Worm (Caenorhabditis elegans) whole organism, young adult: Measurements from ENCODE around the gene C35C5.9.

Experiments used
- B0336.3 ChIP-seq: fragments of 200-800 bp; sonication (Bioruptor generic); IDR thresholded peaks from 2 replicates; pipeline ENCODE4 v1.3.6; 2022; ENCODE audit warnings: missing genetic modification characterization, missing compliant biosample characterization
- D2030.7 ChIP-seq: fragments of 200-800 bp; sonication (Bioruptor generic); IDR thresholded peaks from 2 replicates; pipeline ENCODE4 v1.3.6; 2022; ENCODE audit warnings: missing genetic modification reagents, missing genetic modification characterization, missing compliant biosample characterization
- F10E7.11 ChIP-seq: sonication (generic microtip); optimal IDR thresholded peaks from 2 replicates; lab custom pipeline; 2017; ENCODE audit warnings: mild to moderate bottlenecking, missing genetic modification characterization, moderate library complexity, missing compliant biosample characterization
- F39B2.1 ChIP-seq: fragments of 200-800 bp; sonication (Bioruptor generic); IDR thresholded peaks from 2 replicates; pipeline ENCODE4 v1.3.6; 2022; ENCODE audit warnings: missing genetic modification reagents, missing genetic modification characterization, missing compliant biosample characterization
- F49E8.2 ChIP-seq: sonication (generic microtip); optimal IDR thresholded peaks from 3 replicates; lab custom pipeline; 2017; ENCODE audit warnings: missing genetic modification characterization, mild to moderate bottlenecking, missing compliant biosample characterization, antibody characterized with exemption, moderate library complexity; ENCODE audit not compliant: insufficient read depth
- F52B5.7 ChIP-seq: sonication (generic microtip); optimal IDR thresholded peaks from 2 replicates; lab custom pipeline; 2016; ENCODE audit warnings: mild to moderate bottlenecking, missing genetic modification characterization, missing compliant biosample characterization
- Y53F4B.3 ChIP-seq: fragments of 200-800 bp; sonication (Bioruptor generic); IDR thresholded peaks from 2 replicates; pipeline ENCODE4 v1.3.6; 2022; ENCODE audit warnings: missing genetic modification reagents, missing genetic modification characterization, missing compliant biosample characterization
- Y79H2A.3 ChIP-seq: fragments of 200-800 bp; sonication (Bioruptor generic); conservative IDR thresholded peaks from 2 replicates; pipeline ENCODE4 v1.3.6; 2022; ENCODE audit warnings: missing genetic modification reagents, missing genetic modification characterization, missing compliant biosample characterization
- ZK185.1 ChIP-seq: sonication (generic microtip); optimal IDR thresholded peaks from 2 replicates; lab custom pipeline; 2016; ENCODE audit warnings: mild to moderate bottlenecking, missing genetic modification characterization, missing compliant biosample characterization; ENCODE audit not compliant: poor library complexity, severe bottlenecking
- aptf-2 ChIP-seq: fragments of 200-800 bp; sonication (Bioruptor generic); conservative IDR thresholded peaks from 2 replicates; pipeline ENCODE4 v1.3.6; 2022; ENCODE audit warnings: missing genetic modification reagents, missing genetic modification characterization, missing compliant biosample characterization
- attf-6 ChIP-seq: fragments of 200-800 bp; sonication (Bioruptor generic); IDR thresholded peaks from 2 replicates; pipeline ENCODE4 v1.3.6; 2022; ENCODE audit warnings: missing genetic modification reagents, missing genetic modification characterization, missing compliant biosample characterization
- ceh-27 ChIP-seq: fragments of 200-800 bp; sonication (Bioruptor generic); optimal IDR thresholded peaks from 2 replicates; lab custom pipeline; 2018; ENCODE audit warnings: mild to moderate bottlenecking, missing genetic modification characterization, moderate library complexity, missing compliant biosample characterization
- ceh-79 ChIP-seq: sonication (generic microtip); optimal IDR thresholded peaks from 2 replicates; lab custom pipeline; 2017; ENCODE audit warnings: mild to moderate bottlenecking, missing genetic modification characterization, missing compliant biosample characterization
- chd-7 ChIP-seq: sonication (generic microtip); optimal IDR thresholded peaks from 2 replicates; lab custom pipeline; 2016; ENCODE audit warnings: mild to moderate bottlenecking, missing genetic modification characterization, moderate library complexity, missing compliant biosample characterization
- die-1 ChIP-seq: sonication (generic microtip); optimal IDR thresholded peaks from 2 replicates; lab custom pipeline; 2016; ENCODE audit warnings: missing genotype, mild to moderate bottlenecking, missing genetic modification characterization, missing compliant biosample characterization
- dpl-1 ChIP-seq: fragments of 150-350 bp; optimal IDR thresholded peaks from 2 replicates; lab custom pipeline; 2014; ENCODE audit warnings: missing biosample characterization, missing genetic modification reagents, missing genetic modification characterization
- egl-18 ChIP-seq: fragments of 200-800 bp; sonication (Bioruptor generic); IDR thresholded peaks from 2 replicates; pipeline ENCODE4 v1.3.6; 2022; ENCODE audit warnings: missing genetic modification reagents, missing genetic modification characterization, missing compliant biosample characterization
- egl-44 ChIP-seq: fragments of 200-800 bp; sonication (Bioruptor generic); IDR thresholded peaks from 2 replicates; pipeline ENCODE4 v1.3.6; 2022; ENCODE audit warnings: missing genetic modification reagents, missing genetic modification characterization, missing compliant biosample characterization
- ekl-4 ChIP-seq: fragments of 200-800 bp; sonication (Bioruptor generic); IDR thresholded peaks from 2 replicates; pipeline ENCODE4 v1.3.6; 2022; ENCODE audit warnings: missing genetic modification reagents, missing genetic modification characterization, missing compliant biosample characterization
- let-526 ChIP-seq: fragments of 200-800 bp; sonication (Bioruptor generic); IDR thresholded peaks from 2 replicates; pipeline ENCODE4 v1.3.6; 2022; ENCODE audit warnings: missing genetic modification reagents, missing genetic modification characterization, missing compliant biosample characterization
- lin-40 ChIP-seq: sonication (generic microtip); optimal IDR thresholded peaks from 2 replicates; lab custom pipeline; 2016; ENCODE audit warnings: missing genetic modification characterization, mild to moderate bottlenecking, missing compliant biosample characterization, missing genotype, missing genetic modification reagents
- lin-54 ChIP-seq: fragments of 200-800 bp; sonication (Bioruptor generic); optimal IDR thresholded peaks from 2 replicates; lab custom pipeline; 2018; ENCODE audit warnings: mild to moderate bottlenecking, missing genetic modification characterization, missing compliant biosample characterization
- lsy-27 ChIP-seq: sonication (generic microtip); optimal IDR thresholded peaks from 2 replicates; lab custom pipeline; 2017; ENCODE audit warnings: missing genetic modification characterization, mild to moderate bottlenecking, missing compliant biosample characterization, antibody characterized with exemption, missing genotype, borderline replicate concordance; ENCODE audit not compliant: insufficient read depth
- madf-8 ChIP-seq: fragments of 200-800 bp; sonication (Bioruptor generic); conservative IDR thresholded peaks from 2 replicates; pipeline ENCODE4 v1.3.6; 2022; ENCODE audit warnings: missing genetic modification reagents, missing genetic modification characterization, missing compliant biosample characterization
- mxl-1 ChIP-seq: sonication (generic microtip); optimal IDR thresholded peaks from 2 replicates; lab custom pipeline; 2016; ENCODE audit warnings: missing genetic modification characterization, missing compliant biosample characterization
- nhr-80 ChIP-seq: sonication (generic microtip); optimal IDR thresholded peaks from 2 replicates; lab custom pipeline; 2016; ENCODE audit warnings: missing genetic modification characterization, missing compliant biosample characterization
- nhr-90 ChIP-seq: sonication (generic microtip); optimal IDR thresholded peaks from 2 replicates; lab custom pipeline; 2016; ENCODE audit warnings: missing genotype, mild to moderate bottlenecking, missing genetic modification characterization, missing compliant biosample characterization
- pha-4 ChIP-seq: fragments of 150-350 bp; sonication (generic microtip); optimal IDR thresholded peaks from 2 replicates; lab custom pipeline; 2014; ENCODE audit warnings: missing biosample characterization, missing genetic modification reagents, missing genetic modification characterization
- sea-2 ChIP-seq: fragments of 200-800 bp; sonication (Bioruptor generic); IDR thresholded peaks from 2 replicates; pipeline ENCODE4 v1.3.6; 2022; ENCODE audit warnings: missing genetic modification characterization, missing compliant biosample characterization
- tbp1 ChIP-seq: fragments of 200-800 bp; sonication (Bioruptor generic); optimal IDR thresholded peaks from 2 replicates; lab custom pipeline; 2018; ENCODE audit warnings: mild to moderate bottlenecking, missing genetic modification characterization, missing compliant biosample characterization
- tlf-1 ChIP-seq: fragments of 200-800 bp; sonication (Bioruptor generic); optimal IDR thresholded peaks from 2 replicates; lab custom pipeline; 2018; ENCODE audit warnings: mild to moderate bottlenecking, missing genetic modification characterization, missing compliant biosample characterization
- zim-3 ChIP-seq: sonication (generic microtip); optimal IDR thresholded peaks from 2 replicates; lab custom pipeline; 2017; ENCODE audit warnings: mild to moderate bottlenecking, missing genetic modification characterization, moderate library complexity, missing compliant biosample characterization

Gene C35C5.9

DNA sequence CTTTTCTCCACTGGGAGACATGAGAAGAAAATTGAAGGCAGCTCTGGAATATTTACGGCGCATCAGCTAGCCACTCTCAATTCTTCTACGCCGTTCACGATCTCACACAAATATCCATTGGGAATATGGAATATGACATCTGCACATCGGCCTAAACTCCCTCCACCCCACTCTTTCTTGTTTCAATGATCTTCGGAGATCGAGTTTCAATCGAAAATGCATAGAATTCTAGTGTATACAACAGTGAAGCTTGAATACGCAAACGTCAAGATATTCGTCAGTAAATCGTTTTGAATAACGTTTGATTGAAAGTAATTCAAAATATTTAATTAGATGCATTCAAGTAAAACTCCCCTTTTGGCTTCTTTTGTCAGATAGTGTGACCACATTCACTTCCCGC lies 15.4 kb downstream of the C35C5.9 start:
- no peak for TF ChIP-seq lin-54
- TF ChIP-seq zim-3 (tag; lab: Kevin White, UChicago), result no peak
- TF ChIP-seq F10E7.11 (tag; lab: Kevin White, UChicago), result no peak
- no peak for TF ChIP-seq madf-8
- TF ChIP-seq ekl-4, result no peak
- no peak for TF ChIP-seq ZK185.1 (tag; lab: Kevin White, UChicago)
- TF ChIP-seq sea-2 (GFP tag; lab: Robert Waterston, UW), result no peak
- no peak for TF ChIP-seq F49E8.2 (tag; lab: Kevin White, UChicago)

DNA sequence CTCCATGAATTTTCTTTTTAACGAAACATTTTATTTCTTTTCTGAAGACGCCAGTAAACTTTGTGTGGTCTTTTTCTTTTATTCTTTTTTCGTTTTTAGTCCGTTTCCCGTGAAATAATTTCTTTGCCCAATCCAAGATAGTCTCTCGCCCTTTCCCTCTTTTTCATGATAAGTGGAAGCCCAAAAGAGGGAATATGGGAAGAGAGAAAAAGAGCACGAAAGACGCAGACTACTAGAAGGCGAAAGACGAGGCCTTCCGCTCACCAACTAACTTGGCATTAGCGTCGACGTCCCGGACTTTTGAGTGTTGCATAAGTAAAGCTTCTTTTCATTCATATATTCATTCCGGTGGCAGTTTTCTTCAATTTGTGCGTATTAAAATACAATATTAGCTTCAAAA lies 16.5 kb downstream of the C35C5.9 start:
- no peak for TF ChIP-seq pha-4 (tag; lab: Kevin White, UChicago)
- no peak for TF ChIP-seq dpl-1 (GFP tag; lab: Kevin White, UChicago)
- TF ChIP-seq egl-44 (GFP tag; lab: Robert Waterston, UW), result no peak

ce11 chrX:11554522-11554921 lies 18.2 kb downstream of the C35C5.9 start:
- TF ChIP-seq F10E7.11 (tag; lab: Kevin White, UChicago) (no peak), nhr-80 (tag; lab: Kevin White, UChicago) (peak; percentile 42), F39B2.1 (GFP tag; lab: Robert Waterston, UW) (no peak)

- TF ChIP-seq pha-4 (tag; lab: Kevin White, UChicago), result no peak
- no peak for TF ChIP-seq lin-40
- TF ChIP-seq die-1 (tag; lab: Kevin White, UChicago), result no peak
- TF ChIP-seq tbp1, result no peak
- no peak for TF ChIP-seq egl-18 (GFP tag; lab: Robert Waterston, UW)
- no peak for TF ChIP-seq B0336.3 (GFP tag; lab: Robert Waterston, UW)
- TF ChIP-seq tlf-1 (GFP tag; lab: Kevin White, UChicago), result no peak
- TF ChIP-seq ekl-4, result no peak
- no peak for TF ChIP-seq D2030.7
- no peak for TF ChIP-seq attf-6 (GFP tag; lab: Robert Waterston, UW)
- TF ChIP-seq lin-54, result no peak
- TF ChIP-seq zim-3 (tag; lab: Kevin White, UChicago), result no peak
- TF ChIP-seq chd-7 (tag; lab: Kevin White, UChicago), result no peak
- TF ChIP-seq, all 124 proteins: peak for 0
Measured at ce11 chrX:11555046-11555445, 18.7 kb downstream of the C35C5.9 start.

DNA sequence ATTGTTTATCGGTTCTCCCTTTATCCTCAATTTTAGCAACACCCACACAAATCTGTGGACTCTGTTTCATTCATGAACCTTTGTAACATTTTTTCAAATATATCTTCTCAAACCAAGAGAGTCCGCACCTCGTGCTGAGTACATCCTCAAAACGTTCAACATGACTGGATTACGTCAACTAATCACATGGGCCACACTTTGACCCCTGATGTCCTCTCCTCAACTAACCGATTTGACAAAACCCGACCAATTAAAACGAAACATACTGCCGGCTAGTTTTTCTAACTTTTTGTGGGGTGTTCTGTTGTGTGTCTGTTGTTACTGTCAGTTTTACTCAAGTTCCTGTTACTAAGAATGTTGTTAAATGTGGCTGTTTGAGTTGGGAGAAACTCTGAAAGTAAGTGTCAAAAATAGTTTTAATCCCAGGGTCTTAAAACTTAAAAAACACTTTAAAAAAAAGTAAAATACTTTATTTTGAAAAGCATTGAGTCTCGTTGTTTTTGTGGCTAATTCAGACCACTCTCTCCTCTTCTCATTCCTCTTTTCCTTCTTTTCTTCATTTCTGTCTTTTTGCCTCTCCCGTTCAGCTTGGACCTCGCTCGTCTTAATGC lies 19.3 kb downstream of the C35C5.9 start:
- TF ChIP-seq ceh-79 (no peak), die-1 (tag; lab: Kevin White, UChicago) (no peak), B0336.3 (GFP tag; lab: Robert Waterston, UW) (no peak), let-526 (GFP tag; lab: Robert Waterston, UW) (no peak), tbp1 (no peak), Y53F4B.3 (GFP tag; lab: Robert Waterston, UW) (no peak), lsy-27 (tag; lab: Kevin White, UChicago) (no peak), egl-18 (GFP tag; lab: Robert Waterston, UW) (no peak), mxl-1 (tag; lab: Kevin White, UChicago) (no peak), ceh-27 (GFP tag; lab: Kevin White, UChicago) (no peak), F52B5.7 (tag; lab: Kevin White, UChicago) (no peak), aptf-2 (GFP tag; lab: Robert Waterston, UW) (no peak), D2030.7 (no peak), nhr-90 (tag; lab: Kevin White, UChicago) (no peak), ekl-4 (no peak), Y79H2A.3 (GFP tag; lab: Robert Waterston, UW) (no peak)
